Worm (Caenorhabditis elegans): ENCODE measurements around the gene ubc-23.
A peak's percentile ranks its signal among the peaks of the same experiment; 100 is the strongest.

ubc-23 gene

ce11 chrX:8806070-8806799, 37.9 kb upstream of the ubc-23 start, which contains the start of gene R04E5.8:
R04E5.8 (minus strand) TSS chrX:8806120.
- no peak for TF ChIP-seq attf-6 (GFP tag; IDR thresholded peaks at IDR 0.05)
- no peak for TF ChIP-seq hsf-1 (GFP tag; IDR thresholded peaks at IDR 0.05)
- peak; percentile 69 for TF ChIP-seq hmg-1.2 (GFP tag; IDR thresholded peaks at IDR 0.05)
- TF ChIP-seq mcd-1 (GFP tag; IDR thresholded peaks at IDR 0.05) = peak; percentile 33; the same call in 1 of the 2 replicates
- TF ChIP-seq F33H1.4 (GFP tag; IDR thresholded peaks at IDR 0.05) = no peak
- no peak for TF ChIP-seq T07F8.4 (tag; optimal IDR thresholded peaks at IDR 0.05)
- TF ChIP-seq lin-26 (GFP tag; IDR thresholded peaks at IDR 0.05) = no peak
- TF ChIP-seq egrh-3 (GFP tag; IDR thresholded peaks at IDR 0.05) = peak; percentile 90
- 0 out of 2 replicates have a peak, but pooled peaks have one; percentile 25 for TF ChIP-seq nfyb-1 (GFP tag; IDR thresholded peaks at IDR 0.05)
- TF ChIP-seq Y53F4B.3 (GFP tag; IDR thresholded peaks at IDR 0.05) = no peak
- TF ChIP-seq pbrm-1 (GFP tag; IDR thresholded peaks at IDR 0.05) = no peak
- no peak for TF ChIP-seq nfya-2 (GFP tag; IDR thresholded peaks at IDR 0.05)
- TF ChIP-seq snpc-4 (GFP tag; optimal IDR thresholded peaks at IDR 0.05) = no peak
- TF ChIP-seq snpc-4 (tag; optimal IDR thresholded peaks at IDR 0.05) = peak in 1 of 4 experiments; percentile 32
- TF ChIP-seq rec-8 (tag; optimal IDR thresholded peaks at IDR 0.05) = no peak
- no peak for TF ChIP-seq ceh-91 (GFP tag; IDR thresholded peaks at IDR 0.05)
- TF ChIP-seq lsy-27 (tag; optimal IDR thresholded peaks at IDR 0.05; ENCODE audit: borderline replicate concordance, insufficient read depth) = no peak
- no peak for TF ChIP-seq ztf-18 (tag; optimal IDR thresholded peaks at IDR 0.05)
- TF ChIP-seq nhr-80 (tag; optimal IDR thresholded peaks at IDR 0.05) = peak; percentile 30
- no peak for TF ChIP-seq C06A6.2 (GFP tag; conservative IDR thresholded peaks at IDR 0.05)
- TF ChIP-seq ZK185.1 (tag; optimal IDR thresholded peaks at IDR 0.05; ENCODE audit: poor library complexity, severe bottlenecking) = no peak
- peak; percentile 42 for TF ChIP-seq atf-7 (tag; optimal IDR thresholded peaks at IDR 0.05)
- TF ChIP-seq sptf-2 (GFP tag; optimal IDR thresholded peaks at IDR 0.05) = no peak
- no peak for TF ChIP-seq akir-1 (GFP tag; optimal IDR thresholded peaks at IDR 0.05)
- no peak for TF ChIP-seq K11D2.4 (GFP tag; IDR thresholded peaks at IDR 0.05)
- no peak for TF ChIP-seq hlh-26 (GFP tag; conservative IDR thresholded peaks at IDR 0.05)
- no peak for TF ChIP-seq xnd-1 (tag; optimal IDR thresholded peaks at IDR 0.05)
- no peak for TF ChIP-seq somi-1 (GFP tag; optimal IDR thresholded peaks at IDR 0.05)
- peak; percentile 9; the same call in 1 of the 2 replicates for TF ChIP-seq hmg-20 (GFP tag; IDR thresholded peaks at IDR 0.05)
- peak; percentile 76 for TF ChIP-seq K12H6.12 (tag; optimal IDR thresholded peaks at IDR 0.05)
- TF ChIP-seq snpc-1.1 (tag; optimal IDR thresholded peaks at IDR 0.05; ENCODE audit: insufficient read depth) = no peak
- TF ChIP-seq dpl-1 (GFP tag; optimal IDR thresholded peaks at IDR 0.05) = no peak
- no peak for TF ChIP-seq mes-4 (tag; optimal IDR thresholded peaks at IDR 0.05)
- no peak for TF ChIP-seq T26A5.8 (tag; optimal IDR thresholded peaks at IDR 0.05)
- no peak for TF ChIP-seq F49E8.2 (tag; optimal IDR thresholded peaks at IDR 0.05; ENCODE audit: insufficient read depth)
- peak; percentile 56 for TF ChIP-seq B0336.3 (GFP tag; IDR thresholded peaks at IDR 0.05)
- TF ChIP-seq athp-1 (tag; optimal IDR thresholded peaks at IDR 0.05) = peak; percentile 20
- no peak for TF ChIP-seq B0035.1 (tag; optimal IDR thresholded peaks at IDR 0.05)
- no peak for TF ChIP-seq ztf-22 (GFP tag; optimal IDR thresholded peaks at IDR 0.05)
- TF ChIP-seq nhr-179 (tag; optimal IDR thresholded peaks at IDR 0.05) = no peak
- peak; percentile 68 for TF ChIP-seq attf-5 (GFP tag; optimal IDR thresholded peaks at IDR 0.05)
- TF ChIP-seq cebp-2 (GFP tag; IDR thresholded peaks at IDR 0.05) = no peak
- no peak for TF ChIP-seq ceh-100 (GFP tag; IDR thresholded peaks at IDR 0.05)
- TF ChIP-seq unc-62 (GFP tag; optimal IDR thresholded peaks at IDR 0.05) = no peak
- no peak for TF ChIP-seq ceh-79 (tag; optimal IDR thresholded peaks at IDR 0.05)
- no peak for TF ChIP-seq fkh-3 (tag; optimal IDR thresholded peaks at IDR 0.05)
- no peak for TF ChIP-seq ztf-25 (GFP tag; IDR thresholded peaks at IDR 0.05)
- peak; percentile 20 for TF ChIP-seq tbp1 (GFP tag; optimal IDR thresholded peaks at IDR 0.05)

Measured in whole organism, young adult.